Fruit fly (Drosophila melanogaster) whole organism, pupa: ENCODE measurements around the gene CG14219.

Experiments
- CG12605 ChIP-seq: fragments of 200-800 bp; sonication (Bioruptor generic); IDR thresholded peaks from 2 replicates; pipeline ENCODE4 v1.3.6; 2022; ENCODE audit warnings: missing biosample characterization, missing genetic modification characterization
- CG13204 ChIP-seq: fragments of 200-800 bp; sonication (Bioruptor generic); optimal IDR thresholded peaks from 2 replicates; lab custom pipeline; 2018; ENCODE audit warnings: missing biosample characterization, mild to moderate bottlenecking, missing genetic modification characterization, moderate library complexity
- CG14655 ChIP-seq: fragments of 200-800 bp; sonication (Bioruptor generic); optimal IDR thresholded peaks from 3 replicates; lab custom pipeline; 2017; ENCODE audit warnings: mild to moderate bottlenecking, missing biosample characterization, missing genetic modification reagents, missing genetic modification characterization
- CG15710 ChIP-seq: fragments of 200-800 bp; sonication (Bioruptor generic); optimal IDR thresholded peaks from 2 replicates; lab custom pipeline; 2018; ENCODE audit warnings: missing biosample characterization, mild to moderate bottlenecking, missing genetic modification characterization, moderate library complexity
- CG34367 ChIP-seq: fragments of 200-800 bp; sonication (Bioruptor generic); optimal IDR thresholded peaks from 2 replicates; lab custom pipeline; 2018; ENCODE audit warnings: missing biosample characterization, mild to moderate bottlenecking, missing genetic modification characterization
- CG4496 ChIP-seq: fragments of 200-800 bp; sonication (Bioruptor generic); IDR thresholded peaks from 3 replicates; pipeline ENCODE4 v1.3.6; 2022; ENCODE audit warnings: missing biosample characterization, missing genetic modification characterization
- CG8159 ChIP-seq: fragments of 200-800 bp; sonication (Bioruptor generic); optimal IDR thresholded peaks from 3 replicates; lab custom pipeline; 2018; ENCODE audit warnings: missing biosample characterization, mild to moderate bottlenecking, missing genetic modification characterization, moderate library complexity
- CG8301 ChIP-seq: fragments of 200-800 bp; sonication (Bioruptor generic); optimal IDR thresholded peaks from 2 replicates; lab custom pipeline; 2018; ENCODE audit warnings: missing biosample characterization, mild to moderate bottlenecking, missing genetic modification characterization
- CG9948 ChIP-seq: fragments of 200-800 bp; sonication (Bioruptor generic); optimal IDR thresholded peaks from 2 replicates; lab custom pipeline; 2018; ENCODE audit warnings: missing biosample characterization, mild to moderate bottlenecking, missing genetic modification characterization, moderate library complexity
- D1 ChIP-seq: fragments of 200-800 bp; sonication (Bioruptor generic); optimal IDR thresholded peaks from 2 replicates; lab custom pipeline; 2018; ENCODE audit warnings: missing biosample characterization, mild to moderate bottlenecking, missing genetic modification characterization, moderate library complexity
- EcR ChIP-seq: fragments of 200-800 bp; sonication (Bioruptor generic); optimal IDR thresholded peaks from 3 replicates; lab custom pipeline; 2019; ENCODE audit warnings: missing biosample characterization, missing genetic modification characterization, mild to moderate bottlenecking, moderate library complexity, missing genetic modification reagents
- Ets98B ChIP-seq: fragments of 200-800 bp; sonication (Bioruptor generic); IDR thresholded peaks from 2 replicates; pipeline ENCODE4 v1.3.6; 2022; ENCODE audit warnings: missing biosample characterization, missing genetic modification characterization
- Pif1B ChIP-seq: fragments of 200-800 bp; sonication (Bioruptor generic); optimal IDR thresholded peaks from 3 replicates; lab custom pipeline; 2016; ENCODE audit warnings: missing biosample characterization, missing genetic modification characterization
- gl ChIP-seq: fragments of 200-800 bp; sonication (Bioruptor generic); optimal IDR thresholded peaks from 2 replicates; lab custom pipeline; 2018; ENCODE audit warnings: missing biosample characterization, mild to moderate bottlenecking, missing genetic modification characterization

- TF ChIP-seq CG14655 (GFP tag; lab: Kevin White, UChicago) (no peak), gl (tag; lab: Kevin White, UChicago) (no peak), CG4496 (no peak), CG8301 (tag; lab: Kevin White, UChicago) (no peak), EcR (no peak), CG34367 (no peak), CG12605 (GFP tag; lab: Robert Waterston, UW) (no peak), CG15710 (tag; lab: Kevin White, UChicago) (no peak), CG13204 (GFP tag; lab: Kevin White, UChicago) (no peak), Pif1B (no peak), Ets98B (GFP tag; lab: Robert Waterston, UW) (no peak), CG8159 (tag; lab: Kevin White, UChicago) (no peak), CG9948 (tag; lab: Kevin White, UChicago) (no peak), D1 (no peak)
These were observed 10.9 kb downstream of the CG14219 start for dm6 chrX:19578908-19579647.
